Worm (Caenorhabditis elegans) whole organism, L4/young adult: Measurements from ENCODE around the gene wdr-62.

Source experiments
- W03F9.2 ChIP-seq: fragments of 150-350 bp; optimal IDR thresholded peaks from 2 replicates; lab custom pipeline; 2014; ENCODE audit warnings: missing biosample characterization, missing genetic modification characterization
- him-1 ChIP-seq: sonication (generic microtip); optimal IDR thresholded peaks from 2 replicates; lab custom pipeline; 2016; ENCODE audit warnings: missing genotype, missing genetic modification reagents, missing genetic modification characterization, missing compliant biosample characterization

DNA sequence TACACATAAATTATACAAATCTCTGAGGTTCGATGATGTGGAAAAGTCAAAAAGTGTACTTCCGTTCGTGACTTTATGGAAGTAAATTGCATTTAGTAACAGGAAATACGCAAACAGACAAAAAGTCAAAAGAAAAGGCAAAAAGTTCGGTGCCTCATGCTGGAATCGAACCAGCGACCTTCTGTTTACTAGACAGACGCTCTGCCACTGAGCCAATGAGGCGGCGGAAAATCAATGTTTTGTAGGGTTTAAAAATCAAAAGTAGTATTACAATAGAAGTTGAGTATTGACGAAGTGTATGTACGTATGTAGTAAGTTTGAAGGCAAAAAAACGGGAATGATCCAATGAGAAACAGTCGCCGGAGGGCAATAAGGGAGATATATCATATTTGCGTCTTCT is 37.0 kb upstream of the wdr-62 start:
- no peak for TF ChIP-seq W03F9.2 (tag; lab: Kevin White, UChicago)
- no peak for TF ChIP-seq him-1 (tag; lab: Kevin White, UChicago)
